Fruit fly (Drosophila melanogaster): ENCODE results near the gene galene.

galene gene

dm6 chr3L:1195202-1195601 lies 40.3 kb upstream of the galene start, which contains the start of gene LysX:
LysX (minus strand) TSS chr3L:1195302.
- TF ChIP-seq fru (GFP tag; optimal IDR thresholded peaks at IDR 0.05), result no peak
- no peak for TF ChIP-seq Rel (GFP tag; optimal IDR thresholded peaks at IDR 0.05)
- no peak for TF ChIP-seq Rel (tag; optimal IDR thresholded peaks at IDR 0.05)
- no peak for TF ChIP-seq brk (GFP tag; optimal IDR thresholded peaks at IDR 0.05)
- no peak for TF ChIP-seq Hr78 (GFP tag; optimal IDR thresholded peaks at IDR 0.05)
- no peak for TF ChIP-seq N (GFP tag; optimal IDR thresholded peaks at IDR 0.05)

dm6 chr3L:1195868-1196552 lies 39.5 kb upstream of the galene start, which contains the start of gene Aplip1:
Aplip1 (plus strand) TSS chr3L:1196317.
- TF ChIP-seq pan (optimal IDR thresholded peaks at IDR 0.05) (no peak), sage (GFP tag; optimal IDR thresholded peaks at IDR 0.05) (no peak), usp (GFP tag; optimal IDR thresholded peaks at IDR 0.05) (no peak), CG9705 (GFP tag; optimal IDR thresholded peaks at IDR 0.05) (no peak), psq (GFP tag; optimal IDR thresholded peaks at IDR 0.05) (no peak), Dfd (GFP tag; optimal IDR thresholded peaks at IDR 0.05) (no peak), brk (GFP tag; optimal IDR thresholded peaks at IDR 0.05) (no peak), foxo (GFP tag; optimal IDR thresholded peaks at IDR 0.05) (peak in 1 of 2 experiments; percentile 15), Sp1 (GFP tag; optimal IDR thresholded peaks at IDR 0.05) (no peak), dl (GFP tag; optimal IDR thresholded peaks at IDR 0.05; ENCODE audit: insufficient read depth in 1 of 2, partially characterized antibody in 2 of 2) (no peak), Dif (GFP tag; optimal IDR thresholded peaks at IDR 0.05; ENCODE audit: partially characterized antibody) (no peak), sv (GFP tag; optimal IDR thresholded peaks at IDR 0.05) (no peak), Rel (GFP tag; optimal IDR thresholded peaks at IDR 0.05) (no peak), Rel (tag; optimal IDR thresholded peaks at IDR 0.05) (peak; percentile 72), jim (GFP tag; optimal IDR thresholded peaks at IDR 0.05) (no peak), Hr78 (GFP tag; optimal IDR thresholded peaks at IDR 0.05) (no peak)

- TF ChIP-seq Hnf4 (GFP tag; optimal IDR thresholded peaks at IDR 0.05), result no peak
- TF ChIP-seq Myc (optimal IDR thresholded peaks at IDR 0.05), result no peak
- no peak for TF ChIP-seq jim (GFP tag; optimal IDR thresholded peaks at IDR 0.05)
- no peak for TF ChIP-seq rgr (GFP tag; optimal IDR thresholded peaks at IDR 0.05)
- TF ChIP-seq Jra (GFP tag; optimal IDR thresholded peaks at IDR 0.05), result no peak
- no peak for TF ChIP-seq woc (GFP tag; optimal IDR thresholded peaks at IDR 0.05)
- no peak for TF ChIP-seq Sp1 (GFP tag; optimal IDR thresholded peaks at IDR 0.05)
- no peak for TF ChIP-seq CrebA (GFP tag; optimal IDR thresholded peaks at IDR 0.05; ENCODE audit: borderline replicate concordance)
- no peak for TF ChIP-seq sage (GFP tag; optimal IDR thresholded peaks at IDR 0.05)
- no peak for TF ChIP-seq dsf (GFP tag; optimal IDR thresholded peaks at IDR 0.05; ENCODE audit: borderline replicate concordance)
- no peak for TF ChIP-seq CG32264 (GFP tag; optimal IDR thresholded peaks at IDR 0.05)
Observed at dm6 chr3L:1200357-1201051, 35.0 kb upstream of the galene start, which contains the start of gene mwh. mwh (plus strand) TSS chr3L:1200786.

- TF ChIP-seq Rel (GFP tag; optimal IDR thresholded peaks at IDR 0.05) (no peak), Rel (tag; optimal IDR thresholded peaks at IDR 0.05) (no peak), sv (GFP tag; optimal IDR thresholded peaks at IDR 0.05) (no peak), jim (GFP tag; optimal IDR thresholded peaks at IDR 0.05) (no peak), Jra (GFP tag; optimal IDR thresholded peaks at IDR 0.05) (no peak), Hr78 (GFP tag; optimal IDR thresholded peaks at IDR 0.05) (no peak)
Observed at dm6 chr3L:1202588-1203195, 32.8 kb upstream of the galene start, which contains the start of gene meep. meep (minus strand) TSS chr3L:1203036.

- TF ChIP-seq woc (GFP tag; optimal IDR thresholded peaks at IDR 0.05) (no peak), Dfd (GFP tag; optimal IDR thresholded peaks at IDR 0.05) (peak; percentile 97), Abd-B (GFP tag; optimal IDR thresholded peaks at IDR 0.05) (no peak), Myc (optimal IDR thresholded peaks at IDR 0.05) (no peak)
Observed at dm6 chr3L:1203855-1204431, 31.6 kb upstream of the galene start.
